Fruit fly (Drosophila melanogaster): ENCODE measurements around the gene BORCS5.

DNA sequence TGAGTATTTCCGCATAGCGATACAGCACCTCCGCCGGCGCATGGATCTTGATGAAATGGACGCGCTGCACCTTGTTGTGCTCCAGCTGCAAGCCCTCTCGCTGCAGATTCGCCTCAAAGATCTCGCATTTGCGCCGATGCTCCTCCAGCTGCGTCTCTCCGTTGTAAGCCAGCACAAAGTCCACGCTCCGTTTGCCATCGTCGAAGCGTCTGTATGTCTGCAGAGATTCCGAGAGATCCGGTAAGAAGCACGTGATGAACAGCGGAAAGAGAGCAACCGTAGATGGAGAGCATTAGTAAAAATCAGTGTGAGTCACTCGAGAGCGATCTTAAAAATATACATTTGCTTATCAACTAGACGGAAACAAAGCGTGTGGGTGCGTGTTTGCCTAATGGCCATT, 9.1 kb upstream of the BORCS5 start:
- TF ChIP-seq CTCF (optimal IDR thresholded peaks at IDR 0.05): no peak
- TF ChIP-seq CG8478 (optimal IDR thresholded peaks at IDR 0.05): no peak

Measured in S2 (cell line).